Worm (Caenorhabditis elegans): ENCODE measurements around the gene dna-2.

Gene dna-2

DNA sequence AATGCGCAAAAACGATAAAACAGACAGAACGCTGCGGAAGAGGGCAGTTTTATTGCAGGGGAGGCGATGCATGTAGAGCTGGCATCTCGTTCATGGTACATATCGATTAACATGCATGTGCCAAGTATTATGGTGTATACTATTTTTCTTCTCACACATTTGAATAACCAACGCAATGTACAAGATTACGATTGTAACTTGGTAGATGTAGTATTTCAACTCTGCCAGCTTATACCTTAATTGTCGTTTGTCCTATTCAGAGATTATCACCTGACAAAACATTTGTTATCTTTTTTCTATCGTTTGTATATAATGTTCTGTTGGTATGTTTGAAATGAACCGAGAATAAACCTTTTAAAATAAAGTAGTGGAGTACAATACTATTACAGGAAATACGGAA, 51.7 kb downstream of the dna-2 start, which contains the start of gene pes-5:
pes-5 (minus strand) TSS at position 101 of the 400 bp plus-strand sequence.
- TF ChIP-seq nhr-76 (tag; optimal IDR thresholded peaks at IDR 0.05): no peak
- no peak for TF ChIP-seq snpc-4 (tag; optimal IDR thresholded peaks at IDR 0.05)
- TF ChIP-seq nhr-85 (tag): no peak

DNA sequence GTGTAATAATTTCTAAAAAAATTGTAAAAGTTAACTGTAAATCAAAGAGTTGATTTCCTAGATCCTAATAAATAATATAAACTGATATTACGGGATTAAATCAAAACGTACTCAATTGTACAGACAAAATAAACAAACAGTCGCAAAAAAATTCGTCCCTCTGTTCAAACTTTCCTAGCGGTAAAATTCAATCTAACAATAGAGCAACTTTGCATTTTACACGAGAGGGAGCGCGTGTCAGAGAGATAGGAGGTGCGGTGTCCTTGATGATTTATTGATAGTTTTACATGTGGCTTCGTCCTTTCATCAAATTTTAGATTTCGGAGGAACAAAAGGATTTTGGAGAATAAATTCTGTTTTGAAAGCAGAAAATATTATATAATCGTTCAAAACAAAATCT, 52.4 kb downstream of the dna-2 start:
- TF ChIP-seq lin-14 (GFP tag; optimal IDR thresholded peaks at IDR 0.05) (peak; percentile 67), F16B12.6 (tag; optimal IDR thresholded peaks at IDR 0.05) (no peak), dpl-1 (GFP tag; optimal IDR thresholded peaks at IDR 0.05) (peak in 2 of 3 experiments; percentile 42 to 67), mdl-1 (tag; optimal IDR thresholded peaks at IDR 0.05) (peak in 1 of 2 experiments; percentile 65), nhr-11 (tag; optimal IDR thresholded peaks at IDR 0.05) (no peak), rnt-1 (tag; optimal IDR thresholded peaks at IDR 0.05) (peak; percentile 33), mef-2 (tag; optimal IDR thresholded peaks at IDR 0.05) (no peak), efl-1 (optimal IDR thresholded peaks at IDR 0.05) (peak; percentile 38 to 53), efl-1 (GFP tag; optimal IDR thresholded peaks at IDR 0.05 in 1 of 2) (peak; percentile 49 to 91), nhr-71 (tag; optimal IDR thresholded peaks at IDR 0.05) (peak; percentile 35), lsy-2 (tag; optimal IDR thresholded peaks at IDR 0.05) (peak in 1 of 2 experiments; percentile 62), irx-1 (tag; optimal IDR thresholded peaks at IDR 0.05) (no peak), blmp-1 (tag; optimal IDR thresholded peaks at IDR 0.05) (peak; percentile 64), mep-1 (tag; optimal IDR thresholded peaks at IDR 0.05) (peak; percentile 34), elt-3 (tag; optimal IDR thresholded peaks at IDR 0.05) (peak in 1 of 6 experiments; percentile 12), lin-35 (GFP tag; optimal IDR thresholded peaks at IDR 0.05) (peak; percentile 27 to 84), snu-23 (GFP tag; optimal IDR thresholded peaks at IDR 0.05) (peak; percentile 59), unc-30 (tag; optimal IDR thresholded peaks at IDR 0.05) (no peak), nhr-90 (tag; optimal IDR thresholded peaks at IDR 0.05; ENCODE audit: poor library complexity) (peak; percentile 5), nhr-85 (tag) (peak; percentile 45), lin-15B (tag; optimal IDR thresholded peaks at IDR 0.05) (peak; percentile 4)

Data from whole organism, L1 larva.